Worm (Caenorhabditis elegans): ENCODE measurements around the gene F35C11.6.

F35C11.6 gene

ce11 chrII:8212680-8213079, 46.3 kb downstream of the F35C11.6 start, which contains the start of gene twk-3:
twk-3 (minus strand) TSS chrII:8212780.
- TF ChIP-seq zfp-3 (GFP tag; conservative IDR thresholded peaks at IDR 0.05) (no peak), unc-39 (tag; optimal IDR thresholded peaks at IDR 0.05) (no peak), dmd-9 (GFP tag; IDR thresholded peaks at IDR 0.05) (no peak), attf-4 (tag; optimal IDR thresholded peaks at IDR 0.05) (no peak), zip-2 (tag; optimal IDR thresholded peaks at IDR 0.05) (no peak), pha-4 (GFP tag; IDR thresholded peaks at IDR 0.05) (no peak), pha-4 (tag; optimal IDR thresholded peaks at IDR 0.05) (no peak), ces-1 (GFP tag; optimal IDR thresholded peaks at IDR 0.05) (no peak), egl-43 (GFP tag; IDR thresholded peaks at IDR 0.05) (no peak), daf-16 (GFP tag; optimal IDR thresholded peaks at IDR 0.05) (no peak), daf-16 (tag; optimal IDR thresholded peaks at IDR 0.05) (no peak), F26F4.8 (GFP tag; conservative IDR thresholded peaks at IDR 0.05) (no peak), mdl-1 (tag; optimal IDR thresholded peaks at IDR 0.05) (no peak), dpl-1 (GFP tag; optimal IDR thresholded peaks at IDR 0.05) (no peak), skn-1 (tag; optimal IDR thresholded peaks at IDR 0.05) (no peak), mep-1 (tag; optimal IDR thresholded peaks at IDR 0.05) (no peak), ztf-7 (tag; optimal IDR thresholded peaks at IDR 0.05) (no peak), dve-1 (tag; optimal IDR thresholded peaks at IDR 0.05; ENCODE audit: insufficient read depth) (no peak), Y105C5A.15 (GFP tag; IDR thresholded peaks at IDR 0.05) (no peak), nhr-25 (tag; optimal IDR thresholded peaks at IDR 0.05; ENCODE audit: borderline replicate concordance, insufficient read depth) (no peak), nhr-77 (tag; optimal IDR thresholded peaks at IDR 0.05) (no peak)

ce11 chrII:8209476-8209875, 49.5 kb downstream of the F35C11.6 start, which contains the start of gene M110.8:
M110.8 (minus strand) TSS chrII:8209576.
- TF ChIP-seq unc-39 (tag; optimal IDR thresholded peaks at IDR 0.05) = no peak
- no peak for TF ChIP-seq mes-2 (tag; optimal IDR thresholded peaks at IDR 0.05; ENCODE audit: poor library complexity, severe bottlenecking)
- TF ChIP-seq spr-3 (GFP tag; optimal IDR thresholded peaks at IDR 0.05) = no peak
- TF ChIP-seq daf-16 (GFP tag; optimal IDR thresholded peaks at IDR 0.05) = no peak
- TF ChIP-seq daf-16 (tag; optimal IDR thresholded peaks at IDR 0.05) = no peak
- no peak for TF ChIP-seq zip-11 (GFP tag; IDR thresholded peaks at IDR 0.05)
- TF ChIP-seq F10B5.3 (tag; optimal IDR thresholded peaks at IDR 0.05) = no peak
